Worm (Caenorhabditis elegans): ENCODE results near the gene fbxa-185.

DNA sequence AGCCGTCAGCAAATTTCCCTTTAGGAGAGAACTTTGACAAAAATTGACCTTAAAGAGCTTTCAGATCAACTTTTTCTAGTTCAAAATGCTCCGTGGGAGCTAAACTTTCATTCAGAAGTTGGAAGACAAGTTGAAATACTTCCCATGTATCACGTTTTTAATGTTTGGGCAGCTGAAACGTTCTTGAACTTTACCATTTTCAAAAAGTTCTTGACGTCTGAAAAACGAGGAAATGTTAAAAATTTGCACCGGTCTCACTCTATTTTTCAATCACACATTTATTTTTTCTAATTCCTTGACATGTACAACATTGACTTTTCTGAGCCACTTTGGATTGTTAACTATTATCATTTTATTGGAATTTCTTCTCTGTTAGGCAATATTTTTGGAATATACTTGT lies 28.7 kb upstream of the fbxa-185 start, which contains the start of gene sri-70:
- TF ChIP-seq T22C8.4 (GFP tag; IDR thresholded peaks at IDR 0.05) (no peak), cog-1 (tag; optimal IDR thresholded peaks at IDR 0.05) (no peak), flt-1 (GFP tag; IDR thresholded peaks at IDR 0.05) (no peak), ref-1 (GFP tag; conservative IDR thresholded peaks at IDR 0.05) (no peak), ztf-23 (GFP tag; IDR thresholded peaks at IDR 0.05) (no peak), tab-1 (GFP tag; IDR thresholded peaks at IDR 0.05) (no peak), ztf-29 (GFP tag; IDR thresholded peaks at IDR 0.05) (no peak), klf-2 (GFP tag; conservative IDR thresholded peaks at IDR 0.05) (no peak)

All from whole organism, midembryonic.